Fruit fly (Drosophila melanogaster) whole organism, embryonic: ENCODE results near the gene CG46313.

Experiments used
- Abd-B ChIP-seq: fragments of 200-800 bp; sonication (Bioruptor generic); optimal IDR thresholded peaks from 2 replicates; lab custom pipeline; 2018; ENCODE audit warnings: missing biosample characterization, mild to moderate bottlenecking, missing genetic modification characterization, moderate library complexity
- B-H1 ChIP-seq: fragments of 200-800 bp; sonication (Bioruptor generic); IDR thresholded peaks from 3 replicates; pipeline ENCODE4 v1.3.6; 2022; ENCODE audit warnings: missing biosample characterization, missing genetic modification characterization
- BEAF-32 ChIP-seq: fragments of 200-800 bp; sonication (Bioruptor generic); optimal IDR thresholded peaks from 3 replicates; lab custom pipeline; 2017; ENCODE audit warnings: missing biosample characterization, missing genetic modification characterization, mild to moderate bottlenecking, moderate library complexity, missing genetic modification reagents
- Bteb2 ChIP-seq: fragments of 200-800 bp; sonication (Bioruptor generic); optimal IDR thresholded peaks from 2 replicates; lab custom pipeline; 2016; ENCODE audit warnings: missing biosample characterization, missing genetic modification characterization
- CG10462 ChIP-seq: fragments of 200-800 bp; sonication (Bioruptor generic); optimal IDR thresholded peaks from 2 replicates; lab custom pipeline; 2016; ENCODE audit warnings: missing biosample characterization, missing genetic modification characterization
- CG11504 ChIP-seq: fragments of 200-800 bp; sonication (Bioruptor generic); optimal IDR thresholded peaks from 3 replicates; lab custom pipeline; 2019; ENCODE audit warnings: missing biosample characterization, mild to moderate bottlenecking, missing genetic modification characterization, moderate library complexity
- CG12299 ChIP-seq: fragments of 200-800 bp; sonication (Bioruptor generic); optimal IDR thresholded peaks from 2 replicates; lab custom pipeline; 2018; ENCODE audit warnings: missing biosample characterization, mild to moderate bottlenecking, missing genetic modification characterization
- CG17385 ChIP-seq: fragments of 200-800 bp; sonication (Bioruptor generic); optimal IDR thresholded peaks from 3 replicates; lab custom pipeline; 2018; ENCODE audit warnings: missing biosample characterization, mild to moderate bottlenecking, missing genetic modification characterization
- CG17568 ChIP-seq: fragments of 200-800 bp; sonication (Bioruptor generic); optimal IDR thresholded peaks from 2 replicates; lab custom pipeline; 2018; ENCODE audit warnings: missing biosample characterization, mild to moderate bottlenecking, missing genetic modification characterization, moderate library complexity
- CG1832 ChIP-seq: fragments of 200-800 bp; sonication (Bioruptor generic); optimal IDR thresholded peaks from 2 replicates; lab custom pipeline; 2017; ENCODE audit warnings: missing biosample characterization, mild to moderate bottlenecking, missing genetic modification characterization, inconsistent platforms
- CG2199 ChIP-seq: fragments of 200-800 bp; sonication (Bioruptor generic); IDR thresholded peaks from 3 replicates; pipeline ENCODE4 v1.3.6; 2022; ENCODE audit warnings: missing biosample characterization, missing genetic modification characterization
- CG31388 ChIP-seq: fragments of 200-800 bp; sonication (Bioruptor generic); optimal IDR thresholded peaks from 2 replicates; lab custom pipeline; 2016; ENCODE audit warnings: missing biosample characterization, missing genetic modification characterization
- CG3163 ChIP-seq: fragments of 200-800 bp; sonication (Bioruptor generic); optimal IDR thresholded peaks from 3 replicates; lab custom pipeline; 2016; ENCODE audit warnings: missing biosample characterization, missing genetic modification characterization
- CG3281 ChIP-seq: fragments of 200-800 bp; sonication (Bioruptor generic); optimal IDR thresholded peaks from 3 replicates; lab custom pipeline; 2017; ENCODE audit warnings: missing biosample characterization, mild to moderate bottlenecking, missing genetic modification characterization
- CG34422 ChIP-seq: fragments of 200-800 bp; sonication (Bioruptor generic); IDR thresholded peaks from 3 replicates; pipeline ENCODE4 v1.3.6; 2022; ENCODE audit warnings: missing biosample characterization, missing genetic modification characterization
- CG3726 ChIP-seq: fragments of 200-800 bp; sonication (Bioruptor generic); IDR thresholded peaks from 3 replicates; pipeline ENCODE4, ENCODE4 v1.3.6; 2022; ENCODE audit warnings: missing biosample characterization, missing genetic modification characterization
- CG3995 ChIP-seq: fragments of 200-800 bp; sonication (Bioruptor generic); optimal IDR thresholded peaks from 3 replicates; lab custom pipeline; 2016; ENCODE audit warnings: missing biosample characterization, missing genetic modification characterization
- CG4424 ChIP-seq: fragments of 200-800 bp; sonication (Bioruptor generic); optimal IDR thresholded peaks from 3 replicates; lab custom pipeline; 2016; ENCODE audit warnings: missing biosample characterization, missing genetic modification characterization
- CG4854 ChIP-seq: fragments of 200-800 bp; sonication (Bioruptor generic); optimal IDR thresholded peaks from 2 replicates; lab custom pipeline; 2016; ENCODE audit warnings: missing biosample characterization, missing genetic modification characterization, inconsistent platforms
- CG7786 ChIP-seq: fragments of 200-800 bp; sonication (Bioruptor generic); optimal IDR thresholded peaks from 2 replicates; lab custom pipeline; 2016; ENCODE audit warnings: missing biosample characterization, missing genetic modification characterization
- CG8478 ChIP-seq: fragments of >200 bp; optimal IDR thresholded peaks from 2 replicates; lab custom pipeline; 2018
- CG9932 ChIP-seq: fragments of 200-800 bp; sonication (Bioruptor generic); IDR thresholded peaks from 2 replicates; pipeline ENCODE4 v1.3.6; 2022; ENCODE audit warnings: missing biosample characterization, missing genetic modification characterization
- Dad ChIP-seq: fragments of 200-800 bp; sonication (Bioruptor generic); optimal IDR thresholded peaks from 3 replicates; lab custom pipeline; 2016; ENCODE audit warnings: missing biosample characterization, missing genetic modification characterization
- Doc2 ChIP-seq: fragments of 200-800 bp; sonication (Bioruptor generic); IDR thresholded peaks from 2 replicates; pipeline ENCODE4 v1.3.6; 2022; ENCODE audit warnings: missing biosample characterization, missing genetic modification characterization
- Fer2 ChIP-seq: fragments of 200-800 bp; sonication (Bioruptor generic); optimal IDR thresholded peaks from 2 replicates; lab custom pipeline; 2018; ENCODE audit warnings: missing biosample characterization, mild to moderate bottlenecking, missing genetic modification characterization, moderate library complexity
- H2.0 ChIP-seq: fragments of 200-800 bp; sonication (Bioruptor generic); IDR thresholded peaks from 2 replicates; pipeline ENCODE4 v1.3.6; 2022; ENCODE audit warnings: missing biosample characterization, missing genetic modification characterization
- Hand ChIP-seq: fragments of 200-800 bp; sonication (Bioruptor generic); optimal IDR thresholded peaks from 2 replicates; lab custom pipeline; 2017; ENCODE audit warnings: mild to moderate bottlenecking, missing biosample characterization, missing genetic modification reagents, missing genetic modification characterization
- Hmx ChIP-seq: fragments of 200-800 bp; sonication (Bioruptor generic); optimal IDR thresholded peaks from 2 replicates; lab custom pipeline; 2016; ENCODE audit warnings: missing biosample characterization, missing genetic modification characterization
- Lim3 ChIP-seq: fragments of 200-800 bp; sonication (Bioruptor generic); IDR thresholded peaks from 2 replicates; pipeline ENCODE4 v1.3.6; 2022; ENCODE audit warnings: missing biosample characterization, missing genetic modification characterization
- MESR4 ChIP-seq: fragments of 200-800 bp; sonication (Bioruptor generic); optimal IDR thresholded peaks from 2 replicates; lab custom pipeline; 2018; ENCODE audit warnings: missing biosample characterization, mild to moderate bottlenecking, missing genetic modification characterization, moderate library complexity
- Myb ChIP-seq: fragments of 200-800 bp; sonication (Bioruptor generic); optimal IDR thresholded peaks from 2 replicates; lab custom pipeline; 2016; ENCODE audit warnings: missing biosample characterization, missing genetic modification characterization
- NFAT ChIP-seq: fragments of 200-800 bp; sonication (Bioruptor generic); IDR thresholded peaks from 2 replicates; pipeline ENCODE4 v1.3.6; 2022; ENCODE audit warnings: missing biosample characterization, missing genetic modification characterization
- Nf-YA ChIP-seq: fragments of 200-800 bp; sonication (Bioruptor generic); IDR thresholded peaks from 2 replicates; pipeline ENCODE4 v1.3.6; 2022; ENCODE audit warnings: missing biosample characterization, missing genetic modification characterization
- Opbp ChIP-seq: fragments of 200-800 bp; sonication (Bioruptor generic); IDR thresholded peaks from 3 replicates; pipeline ENCODE4 v1.3.6; 2022; ENCODE audit warnings: missing biosample characterization, missing genetic modification characterization; ENCODE audit not compliant: partially characterized antibody
- Rfx ChIP-seq: fragments of 200-800 bp; sonication (Bioruptor generic); IDR thresholded peaks from 2 replicates; pipeline ENCODE4 v1.3.6; 2022; ENCODE audit warnings: missing biosample characterization, missing genetic modification characterization
- Sin3A ChIP-seq: fragments of >200 bp; optimal IDR thresholded peaks from 2 replicates; lab custom pipeline; 2018
- cato ChIP-seq: fragments of 200-800 bp; sonication (Bioruptor generic); optimal IDR thresholded peaks from 2 replicates; lab custom pipeline; 2016; ENCODE audit warnings: missing biosample characterization, missing genetic modification characterization, borderline replicate concordance
- crol ChIP-seq: fragments of 200-800 bp; sonication (Bioruptor generic); IDR thresholded peaks from 2 replicates; pipeline ENCODE4 v1.3.6; 2022; ENCODE audit warnings: missing biosample characterization, missing genetic modification characterization
- exex ChIP-seq: fragments of 200-800 bp; sonication (Bioruptor generic); optimal IDR thresholded peaks from 4 replicates; lab custom pipeline; 2018; ENCODE audit warnings: missing biosample characterization, mild to moderate bottlenecking, missing genetic modification characterization, moderate library complexity
- ftz-f1 ChIP-seq: fragments of 200-800 bp; sonication (Bioruptor generic); optimal IDR thresholded peaks from 2 replicates; lab custom pipeline; 2016; ENCODE audit warnings: missing biosample characterization, missing genetic modification characterization
- kah ChIP-seq: fragments of 200-800 bp; sonication (Bioruptor generic); optimal IDR thresholded peaks from 2 replicates; lab custom pipeline; 2018; ENCODE audit warnings: missing biosample characterization, mild to moderate bottlenecking, missing genetic modification characterization
- maf-S ChIP-seq: fragments of 200-800 bp; sonication (Bioruptor generic); optimal IDR thresholded peaks from 2 replicates; lab custom pipeline; 2016; ENCODE audit warnings: missing biosample characterization, missing genetic modification characterization
- nerfin-2 ChIP-seq: fragments of 200-800 bp; sonication (Bioruptor generic); IDR thresholded peaks from 2 replicates; pipeline ENCODE4 v1.3.6; 2022; ENCODE audit warnings: missing biosample characterization, missing genetic modification characterization; ENCODE audit not compliant: partially characterized antibody
- nom ChIP-seq: fragments of 200-800 bp; sonication (Bioruptor generic); optimal IDR thresholded peaks from 2 replicates; lab custom pipeline; 2017; ENCODE audit warnings: missing biosample characterization, missing genetic modification characterization, mild to moderate bottlenecking, moderate library complexity, missing genetic modification reagents
- pb ChIP-seq: fragments of 200-800 bp; sonication (Bioruptor generic); optimal IDR thresholded peaks from 3 replicates; lab custom pipeline; 2016; ENCODE audit warnings: missing biosample characterization, missing genetic modification characterization
- peb ChIP-seq: fragments of 200-800 bp; sonication (Bioruptor generic); IDR thresholded peaks from 2 replicates; pipeline ENCODE4 v1.3.6; 2022; ENCODE audit warnings: missing biosample characterization, missing genetic modification characterization
- slbo ChIP-seq: fragments of 200-800 bp; sonication (Bioruptor generic); IDR thresholded peaks from 2 replicates; pipeline ENCODE4 v1.3.6; 2022; ENCODE audit warnings: missing biosample characterization, missing genetic modification characterization
- sqz ChIP-seq: fragments of 200-800 bp; sonication (Bioruptor generic); optimal IDR thresholded peaks from 3 replicates; lab custom pipeline; 2018; ENCODE audit warnings: missing biosample characterization, mild to moderate bottlenecking, missing genetic modification characterization
- trem ChIP-seq: fragments of 200-800 bp; optimal IDR thresholded peaks from 3 replicates; lab custom pipeline; 2019; ENCODE audit warnings: missing biosample characterization, mild to moderate bottlenecking, missing genetic modification characterization, moderate library complexity
- unpg ChIP-seq: fragments of 200-800 bp; sonication (Bioruptor generic); optimal IDR thresholded peaks from 3 replicates; lab custom pipeline; 2018; ENCODE audit warnings: missing biosample characterization, mild to moderate bottlenecking, missing genetic modification characterization, moderate library complexity
- wdn ChIP-seq: fragments of 200-800 bp; sonication (Bioruptor generic); IDR thresholded peaks from 2 replicates; pipeline ENCODE4 v1.3.6; 2022; ENCODE audit warnings: missing biosample characterization, missing genetic modification characterization
- wor ChIP-seq: fragments of 200-800 bp; sonication (Bioruptor generic); IDR thresholded peaks from 2 replicates; pipeline ENCODE4 v1.3.6; 2022; ENCODE audit warnings: missing biosample characterization, missing genetic modification characterization

CG46313 gene

dm6 chr3R:26952200-26952856 is 26.0 kb upstream of the CG46313 start:
- no peak for TF ChIP-seq Abd-B (GFP tag; lab: Kevin White, UChicago)
- TF ChIP-seq CG17385 (GFP tag; lab: Kevin White, UChicago), result peak; percentile 42
- TF ChIP-seq Lim3, result no peak
- peak; percentile 7 for TF ChIP-seq CG3995 (GFP tag; lab: Kevin White, UChicago)
- no peak for TF ChIP-seq BEAF-32 (GFP tag; lab: Kevin White, UChicago)
- TF ChIP-seq NFAT (GFP tag; lab: Robert Waterston, UW), result no peak
- no peak for TF ChIP-seq Myb (GFP tag; lab: Kevin White, UChicago)
- peak; percentile 12 for TF ChIP-seq maf-S (GFP tag; lab: Kevin White, UChicago)
- no peak for TF ChIP-seq CG31388 (GFP tag; lab: Kevin White, UChicago)
- TF ChIP-seq unpg (GFP tag; lab: Kevin White, UChicago), result no peak
- TF ChIP-seq Hand (GFP tag; lab: Kevin White, UChicago), result no peak
- TF ChIP-seq peb (GFP tag; lab: Robert Waterston, UW), result no peak
- no peak for TF ChIP-seq CG8478 (lab: Kevin White, UChicago)
- TF ChIP-seq wor (GFP tag; lab: Robert Waterston, UW), result no peak
- TF ChIP-seq CG17568 (GFP tag; lab: Kevin White, UChicago), result peak; percentile 32
- TF ChIP-seq cato (GFP tag; lab: Kevin White, UChicago), result no peak
- no peak for TF ChIP-seq CG2199 (GFP tag; lab: Robert Waterston, UW)
- TF ChIP-seq slbo (GFP tag; lab: Robert Waterston, UW), result peak; percentile 42
- no peak for TF ChIP-seq Dad (GFP tag; lab: Kevin White, UChicago)
- TF ChIP-seq H2.0 (GFP tag; lab: Robert Waterston, UW), result no peak
- no peak for TF ChIP-seq CG3726 (GFP tag; lab: Robert Waterston, UW)
- no peak for TF ChIP-seq MESR4 (GFP tag; lab: Kevin White, UChicago)
- TF ChIP-seq pb, result no peak
- TF ChIP-seq kah (GFP tag; lab: Kevin White, UChicago), result no peak
- TF ChIP-seq nom, result no peak
- TF ChIP-seq CG3281 (GFP tag; lab: Kevin White, UChicago), result no peak
- no peak for TF ChIP-seq sqz (GFP tag; lab: Kevin White, UChicago)
- TF ChIP-seq trem (tag; lab: Kevin White, UChicago), result no peak
- no peak for TF ChIP-seq Doc2
- TF ChIP-seq CG7786 (GFP tag; lab: Kevin White, UChicago), result no peak
- no peak for TF ChIP-seq nerfin-2 (GFP tag; lab: Robert Waterston, UW)
- TF ChIP-seq CG4854 (GFP tag; lab: Kevin White, UChicago), result peak; percentile 7
- TF ChIP-seq wdn, result no peak
- TF ChIP-seq Nf-YA (GFP tag; lab: Robert Waterston, UW), result no peak
- no peak for TF ChIP-seq CG3163 (GFP tag; lab: Kevin White, UChicago)
- TF ChIP-seq CG11504, result no peak
- no peak for TF ChIP-seq Bteb2
- TF ChIP-seq CG9932 (GFP tag; lab: Robert Waterston, UW), result 0 out of 2 replicates have a peak, but pooled peaks have one; percentile 29
- peak; percentile 85 for TF ChIP-seq exex (tag; lab: Kevin White, UChicago)
- no peak for TF ChIP-seq CG12299 (tag; lab: Kevin White, UChicago)
- peak; percentile 41; the same call in 1 of the 2 replicates for TF ChIP-seq Rfx (GFP tag; lab: Robert Waterston, UW)
- TF ChIP-seq CG34422 (GFP tag; lab: Robert Waterston, UW), result no peak
- no peak for TF ChIP-seq crol (GFP tag; lab: Robert Waterston, UW)
- TF ChIP-seq Fer2 (tag; lab: Kevin White, UChicago), result no peak
- peak; percentile 65 for TF ChIP-seq ftz-f1 (GFP tag; lab: Kevin White, UChicago)
- TF ChIP-seq CG10462, result no peak
- TF ChIP-seq Opbp (GFP tag; lab: Robert Waterston, UW), result no peak
- TF ChIP-seq CG4424, result no peak
- TF ChIP-seq Hmx (GFP tag; lab: Kevin White, UChicago), result no peak
- TF ChIP-seq Sin3A (lab: Kevin White, UChicago), result no peak
- no peak for TF ChIP-seq CG1832 (GFP tag; lab: Kevin White, UChicago)
- TF ChIP-seq B-H1 (GFP tag; lab: Robert Waterston, UW), result no peak
